Fruit fly (Drosophila melanogaster) whole organism, pupa: ENCODE results near the gene IleRS-m.

Experiments used
- EcR ChIP-seq: fragments of 200-800 bp; sonication (Bioruptor generic); optimal IDR thresholded peaks from 3 replicates; lab custom pipeline; 2019; ENCODE audit warnings: missing biosample characterization, missing genetic modification characterization, mild to moderate bottlenecking, moderate library complexity, missing genetic modification reagents
- Pif1A ChIP-seq: fragments of 200-800 bp; sonication (Bioruptor generic); optimal IDR thresholded peaks from 3 replicates; lab custom pipeline; 2016; ENCODE audit warnings: missing biosample characterization, missing genetic modification characterization

DNA sequence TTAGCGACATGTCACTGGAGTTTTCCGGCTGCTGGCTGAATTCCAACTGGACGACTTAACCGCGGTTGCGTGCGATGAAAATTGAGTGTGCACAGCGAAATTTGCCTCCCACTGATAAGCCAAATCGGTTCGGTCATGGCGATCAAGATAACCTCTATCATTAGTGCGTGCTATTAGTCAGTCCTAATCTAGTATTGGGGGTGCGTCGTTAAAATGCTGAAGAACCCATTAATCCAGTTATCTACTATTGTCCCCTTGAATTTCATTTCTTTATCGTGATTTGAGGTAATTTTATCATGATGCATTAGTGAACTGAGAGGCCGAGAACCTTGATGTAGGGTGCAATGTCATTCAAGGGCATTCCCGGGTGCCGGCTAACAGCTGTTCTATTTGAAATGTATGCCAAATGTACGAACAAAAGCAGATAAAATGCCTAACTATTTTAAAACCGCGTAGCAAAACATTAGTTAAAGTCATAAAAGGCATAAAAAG is 28.4 kb downstream of the IleRS-m start, which contains the start of gene Pgm1:
- TF ChIP-seq EcR (GFP tag; lab: Kevin White, UChicago) (peak; percentile 71), Pif1A (GFP tag; lab: Kevin White, UChicago) (no peak)
